Worm (Caenorhabditis elegans) whole organism, L4/young adult: ENCODE results near the gene atp-4.

Source experiments
- W03F9.2 ChIP-seq: fragments of 150-350 bp; optimal IDR thresholded peaks from 2 replicates; lab custom pipeline; 2014; ENCODE audit warnings: missing biosample characterization, missing genetic modification characterization
- dao-5 ChIP-seq: sonication (generic microtip); optimal IDR thresholded peaks from 2 replicates; lab custom pipeline; 2016; ENCODE audit warnings: missing genotype, missing genetic modification characterization, moderate library complexity, missing compliant biosample characterization
- him-1 ChIP-seq: sonication (generic microtip); optimal IDR thresholded peaks from 2 replicates; lab custom pipeline; 2016; ENCODE audit warnings: missing genotype, missing genetic modification reagents, missing genetic modification characterization, missing compliant biosample characterization

- TF ChIP-seq him-1 (tag; lab: Kevin White, UChicago) (no peak), W03F9.2 (tag; lab: Kevin White, UChicago) (no peak), dao-5 (tag; lab: Kevin White, UChicago) (no peak)
Measured at ce11 chrV:6456903-6457302, 30.0 kb upstream of the atp-4 start.
